Fruit fly (Drosophila melanogaster) whole organism, pupa: ENCODE results near the gene CG13625.

Source experiments
- CG12605 ChIP-seq: fragments of 200-800 bp; sonication (Bioruptor generic); IDR thresholded peaks from 2 replicates; pipeline ENCODE4 v1.3.6; 2022; ENCODE audit warnings: missing biosample characterization, missing genetic modification characterization
- fd96Ca ChIP-seq: fragments of 200-800 bp; sonication (Bioruptor generic); IDR thresholded peaks from 3 replicates; pipeline ENCODE4 v1.3.6; 2022; ENCODE audit warnings: missing biosample characterization, missing genetic modification characterization
- gl ChIP-seq: fragments of 200-800 bp; sonication (Bioruptor generic); optimal IDR thresholded peaks from 2 replicates; lab custom pipeline; 2018; ENCODE audit warnings: missing biosample characterization, mild to moderate bottlenecking, missing genetic modification characterization

dm6 chr3R:24590276-24590675, 5.3 kb upstream of the CG13625 start:
- TF ChIP-seq gl (tag; lab: Kevin White, UChicago) (no peak), CG12605 (GFP tag; lab: Robert Waterston, UW) (no peak), fd96Ca (GFP tag; lab: Robert Waterston, UW) (no peak)
